Worm (Caenorhabditis elegans) whole organism, early embryonic: Measurements from ENCODE around the gene gpr-2.

ENCODE experiments used
- aly-1 ChIP-seq: sonication (generic microtip); optimal IDR thresholded peaks from 2 replicates; lab custom pipeline; 2016; ENCODE audit warnings: missing genetic modification characterization, missing compliant biosample characterization
- ama-1 ChIP-seq: fragments of 150-350 bp; optimal IDR thresholded peaks from 2 replicates; lab custom pipeline; 2014
- ceh-13 ChIP-seq: fragments of 200-800 bp; sonication (Bioruptor generic); optimal IDR thresholded peaks from 2 replicates; lab custom pipeline; 2018; ENCODE audit warnings: mild to moderate bottlenecking, missing genetic modification characterization, missing compliant biosample characterization
- ets-7 ChIP-seq: sonication (generic microtip); optimal IDR thresholded peaks from 2 replicates; lab custom pipeline; 2016; ENCODE audit warnings: missing genotype, missing genetic modification characterization, missing compliant biosample characterization
- flt-1 ChIP-seq: fragments of 200-800 bp; sonication (Bioruptor generic); IDR thresholded peaks from 2 replicates; pipeline ENCODE4 v1.3.6; 2022; ENCODE audit warnings: missing genetic modification characterization, missing compliant biosample characterization
- hnd-1 ChIP-seq: sonication (generic microtip); optimal IDR thresholded peaks from 2 replicates; lab custom pipeline; 2016; ENCODE audit warnings: missing genetic modification characterization, missing compliant biosample characterization

DNA sequence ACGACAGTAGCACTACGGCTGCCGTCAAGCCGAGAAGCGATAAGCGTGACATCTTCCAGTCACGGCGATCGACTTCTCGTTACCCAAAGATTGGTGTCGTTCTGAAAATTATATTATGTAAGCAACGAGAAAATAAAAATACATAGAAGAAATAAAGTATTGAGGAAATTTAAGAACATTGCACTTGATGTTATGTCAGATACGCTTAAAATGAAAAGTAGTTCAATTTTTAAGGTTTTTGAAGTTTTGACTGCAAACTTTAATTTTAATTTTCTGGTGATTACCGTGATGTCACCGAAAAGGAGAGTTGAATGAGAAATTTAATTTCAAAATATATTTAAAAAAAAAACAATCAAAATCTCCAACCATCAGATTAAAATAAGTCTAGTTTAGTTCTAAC lies 48.6 kb downstream of the gpr-2 start, which contains the start of gene emb-9:
- TF ChIP-seq ets-7 (tag; lab: Kevin White, UChicago) = no peak
- TF ChIP-seq ama-1 = no peak
- no peak for TF ChIP-seq hnd-1
- no peak for TF ChIP-seq ceh-13 (GFP tag; lab: Kevin White, UChicago)
- no peak for TF ChIP-seq aly-1 (tag; lab: Kevin White, UChicago)
- no peak for TF ChIP-seq flt-1 (GFP tag; lab: Robert Waterston, UW)
